Worm (Caenorhabditis elegans) whole organism, L3 larva: Measurements from ENCODE around the gene ubxn-5.
"Not testable (repeated sequence)": the region's sequence is repeated elsewhere in the genome, so short reads cannot be mapped to it uniquely, and the experiment has no call there.

Experiments used
- R02D3.7 ChIP-seq: fragments of 150-350 bp; optimal IDR thresholded peaks from 2 replicates; lab custom pipeline; 2014; ENCODE audit warnings: missing biosample characterization, missing genetic modification characterization
- ZK546.5 ChIP-seq: sonication (generic microtip); optimal IDR thresholded peaks from 2 replicates; lab custom pipeline; 2017; ENCODE audit warnings: missing biosample characterization, missing genetic modification characterization
- aly-2 ChIP-seq: fragments of 150-350 bp; optimal IDR thresholded peaks from 2 replicates; lab custom pipeline; 2014; ENCODE audit warnings: missing biosample characterization, missing genetic modification characterization
- ceh-16 ChIP-seq: sonication (generic microtip); optimal IDR thresholded peaks from 2 replicates; lab custom pipeline; 2017; ENCODE audit warnings: missing biosample characterization, missing genetic modification characterization
- ceh-82 ChIP-seq: fragments of 150-350 bp; optimal IDR thresholded peaks from 2 replicates; lab custom pipeline; 2014; ENCODE audit warnings: missing biosample characterization, missing genetic modification characterization
- daf-12 ChIP-seq: fragments of 150-350 bp; optimal IDR thresholded peaks from 2 replicates; lab custom pipeline; 2014; ENCODE audit warnings: missing biosample characterization, missing genetic modification reagents, missing genetic modification characterization
- egl-5 ChIP-seq: fragments of 150-350 bp; optimal IDR thresholded peaks from 2 replicates; lab custom pipeline; 2017; ENCODE audit warnings: missing biosample characterization, missing genetic modification reagents, missing genetic modification characterization, inconsistent platforms
- elt-1 ChIP-seq: fragments of 150-350 bp; optimal IDR thresholded peaks from 2 replicates; lab custom pipeline; 2014; ENCODE audit warnings: missing biosample characterization, missing genetic modification characterization
- elt-2 ChIP-seq: sonication (generic microtip); optimal IDR thresholded peaks from 2 replicates; lab custom pipeline; 2016; ENCODE audit warnings: missing genetic modification reagents, mild to moderate bottlenecking, missing genetic modification characterization, missing compliant biosample characterization
- eor-1 ChIP-seq, 2 experiments: fragments of 150-350 bp; optimal IDR thresholded peaks; 2 replicates each; lab custom pipeline; 2014 to 2018; ENCODE audit warnings: missing biosample characterization in 2 of 2, missing genetic modification characterization in 2 of 2
- fos-1 ChIP-seq: fragments of 150-350 bp; optimal IDR thresholded peaks from 2 replicates; lab custom pipeline; 2014; ENCODE audit warnings: missing biosample characterization, missing genetic modification characterization
- hmg-11 ChIP-seq: sonication (generic microtip); optimal IDR thresholded peaks from 2 replicates; lab custom pipeline; 2016; ENCODE audit warnings: missing genetic modification characterization, missing compliant biosample characterization
- jun-1 ChIP-seq: fragments of 150-350 bp; optimal IDR thresholded peaks from 2 replicates; lab custom pipeline; 2014; ENCODE audit warnings: missing biosample characterization, missing genetic modification reagents, missing genetic modification characterization
- lin-15B ChIP-seq: fragments of 150-350 bp; optimal IDR thresholded peaks from 2 replicates; lab custom pipeline; 2014; ENCODE audit warnings: missing biosample characterization, missing genetic modification characterization
- lin-39 ChIP-seq: fragments of 150-350 bp; optimal IDR thresholded peaks from 2 replicates; lab custom pipeline; 2018; ENCODE audit warnings: missing biosample characterization, missing genetic modification reagents, missing genetic modification characterization
- mdl-1 ChIP-seq: fragments of 150-350 bp; optimal IDR thresholded peaks from 2 replicates; lab custom pipeline; 2014; ENCODE audit warnings: missing biosample characterization, missing genetic modification characterization
- nhr-11 ChIP-seq: fragments of 150-350 bp; optimal IDR thresholded peaks from 2 replicates; lab custom pipeline; 2014; ENCODE audit warnings: missing biosample characterization, missing genetic modification characterization
- nhr-12 ChIP-seq: fragments of 150-350 bp; optimal IDR thresholded peaks from 2 replicates; lab custom pipeline; 2014; ENCODE audit warnings: missing biosample characterization, missing genetic modification characterization
- nhr-23 ChIP-seq: fragments of 150-350 bp; optimal IDR thresholded peaks from 2 replicates; lab custom pipeline; 2014; ENCODE audit warnings: missing biosample characterization, missing genetic modification reagents, missing genetic modification characterization
- nhr-237 ChIP-seq: fragments of 150-350 bp; optimal IDR thresholded peaks from 2 replicates; lab custom pipeline; 2014; ENCODE audit warnings: missing biosample characterization, missing genetic modification characterization
- nhr-25 ChIP-seq: sonication (generic microtip); optimal IDR thresholded peaks from 2 replicates; lab custom pipeline; 2017; ENCODE audit warnings: missing biosample characterization, missing genetic modification characterization
- nhr-28 ChIP-seq: fragments of 150-350 bp; optimal IDR thresholded peaks from 2 replicates; lab custom pipeline; 2014; ENCODE audit warnings: missing biosample characterization, missing genetic modification characterization
- nhr-67 ChIP-seq: fragments of 150-350 bp; optimal IDR thresholded peaks from 2 replicates; lab custom pipeline; 2014; ENCODE audit warnings: missing biosample characterization, missing genetic modification characterization
- nhr-77 ChIP-seq: fragments of 150-350 bp; optimal IDR thresholded peaks from 2 replicates; lab custom pipeline; 2014; ENCODE audit warnings: missing biosample characterization, missing genetic modification characterization
- pha-4 ChIP-seq: fragments of 150-350 bp; optimal IDR thresholded peaks from 2 replicates; lab custom pipeline; 2014; ENCODE audit warnings: missing biosample characterization, missing genetic modification reagents, missing genetic modification characterization
- pqm-1 ChIP-seq: fragments of 150-350 bp; optimal IDR thresholded peaks from 2 replicates; lab custom pipeline; 2017; ENCODE audit warnings: missing biosample characterization, missing genetic modification characterization, inconsistent platforms
- skn-1 ChIP-seq: fragments of 150-350 bp; optimal IDR thresholded peaks from 2 replicates; lab custom pipeline; 2014; ENCODE audit warnings: missing biosample characterization, missing genetic modification characterization
- snpc-4 ChIP-seq: fragments of 150-350 bp; optimal IDR thresholded peaks from 2 replicates; lab custom pipeline; 2014; ENCODE audit warnings: missing biosample characterization, missing genetic modification characterization
- tbx-2 ChIP-seq: sonication (generic microtip); optimal IDR thresholded peaks from 2 replicates; lab custom pipeline; 2016; ENCODE audit warnings: mild to moderate bottlenecking, missing genetic modification characterization, missing compliant biosample characterization
- unc-39 ChIP-seq: sonication (generic microtip); optimal IDR thresholded peaks from 4 replicates; lab custom pipeline; 2017; ENCODE audit warnings: missing biosample characterization, missing genetic modification characterization
- unc-62 ChIP-seq: fragments of 150-350 bp; sonication (generic microtip); optimal IDR thresholded peaks from 4 replicates; lab custom pipeline; 2014; ENCODE audit warnings: missing biosample characterization, missing genetic modification reagents, missing genetic modification characterization
- zag-1 ChIP-seq: fragments of 150-350 bp; optimal IDR thresholded peaks from 2 replicates; lab custom pipeline; 2014; ENCODE audit warnings: missing biosample characterization, missing genetic modification characterization
- ztf-11 ChIP-seq: fragments of 150-350 bp; optimal IDR thresholded peaks from 2 replicates; lab custom pipeline; 2014; ENCODE audit warnings: missing biosample characterization, missing genetic modification characterization
- ztf-4 ChIP-seq: fragments of 150-350 bp; optimal IDR thresholded peaks from 2 replicates; lab custom pipeline; 2014; ENCODE audit warnings: missing biosample characterization, missing genetic modification characterization

The ubxn-5 gene

ce11 chrII:10248355-10249041 lies 14.2 kb upstream of the ubxn-5 start, which contains the start of gene atad-3 (continued):
- TF ChIP-seq fos-1 (tag; lab: Kevin White, UChicago) (peak; percentile 26), lin-15B (tag; lab: Kevin White, UChicago) (peak; percentile 89), lin-39 (tag; lab: Kevin White, UChicago) (peak; percentile 55), nhr-12 (tag; lab: Kevin White, UChicago) (no peak), nhr-67 (tag; lab: Kevin White, UChicago) (no peak), mdl-1 (tag; lab: Kevin White, UChicago) (no peak), hmg-11 (tag; lab: Kevin White, UChicago) (peak; percentile 26), nhr-11 (tag; lab: Kevin White, UChicago) (peak; percentile 93), unc-62 (peak; percentile 6), egl-5 (tag; lab: Kevin White, UChicago) (no peak), daf-12 (tag; lab: Kevin White, UChicago) (no peak), zag-1 (tag; lab: Kevin White, UChicago) (no peak)

ce11 chrII:10247594-10248283 lies 13.4 kb upstream of the ubxn-5 start, which contains the start of gene nrde-2:
Gene nrde-2 (minus strand): TSS chrII:10247638.
- not testable (repeated sequence) for TF ChIP-seq skn-1, ztf-4, snpc-4

ce11 chrII:10247154-10247553 lies 12.9 kb upstream of the ubxn-5 start:
- TF ChIP-seq pqm-1 (no peak), mdl-1 (tag; lab: Kevin White, UChicago) (no peak), ZK546.5 (no peak), unc-39 (tag; lab: Kevin White, UChicago) (no peak), R02D3.7 (tag; lab: Kevin White, UChicago) (no peak), ztf-11 (tag; lab: Kevin White, UChicago) (no peak), nhr-25 (tag; lab: Kevin White, UChicago) (no peak), nhr-23 (tag; lab: Kevin White, UChicago) (no peak), nhr-77 (tag; lab: Kevin White, UChicago) (no peak), ceh-82 (tag; lab: Kevin White, UChicago) (no peak), eor-1 (tag; optimal IDR thresholded peaks at IDR 0.05; lab: Kevin White, UChicago) (no peak), nhr-28 (tag; lab: Kevin White, UChicago) (no peak), fos-1 (tag; lab: Kevin White, UChicago) (no peak), aly-2 (tag; lab: Kevin White, UChicago) (no peak), elt-2 (tag; lab: Kevin White, UChicago) (no peak)
- TF ChIP-seq, all 47 proteins: peak for 0

- TF ChIP-seq hmg-11 (tag; lab: Kevin White, UChicago), result no peak
Measured at ce11 chrII:10245612-10246011, 11.3 kb upstream of the ubxn-5 start.

ce11 chrII:10242294-10242693 lies 8.0 kb upstream of the ubxn-5 start, which contains the start of gene mrps-14:
Gene mrps-14 (minus strand): TSS chrII:10242490.
- TF ChIP-seq tbx-2 (tag; lab: Kevin White, UChicago) (no peak), ceh-16 (tag; lab: Kevin White, UChicago) (no peak), elt-1 (tag; lab: Kevin White, UChicago) (no peak)

ce11 chrII:10239595-10239994 lies 5.3 kb upstream of the ubxn-5 start, which contains the start of gene mec-15:
Gene mec-15 (minus strand): TSS chrII:10239695.
- no peak for TF ChIP-seq ZK546.5
- TF ChIP-seq lin-39 (tag; lab: Kevin White, UChicago), result no peak
- no peak for TF ChIP-seq ztf-4
- TF ChIP-seq jun-1 (tag; lab: Kevin White, UChicago), result no peak
- TF ChIP-seq nhr-237 (tag; lab: Kevin White, UChicago), result no peak
- no peak for TF ChIP-seq pha-4 (tag; lab: Kevin White, UChicago)
